Worm (Caenorhabditis elegans): ENCODE results near the gene ins-16.
"Not testable (repeated sequence)": the region's sequence is repeated elsewhere in the genome, so short reads cannot be mapped to it uniquely, and the experiment has no call there.

Gene ins-16

ce11 chrIII:2090695-2091094 lies 29.9 kb upstream of the ins-16 start:
- TF ChIP-seq hlh-30 (tag; optimal IDR thresholded peaks at IDR 0.05; ENCODE audit: insufficient read depth) (peak; percentile 70), ttx-3 (tag; optimal IDR thresholded peaks at IDR 0.05) (no peak), pqm-1 (tag; optimal IDR thresholded peaks at IDR 0.05) (no peak)

- TF ChIP-seq nfya-1 (tag; optimal IDR thresholded peaks at IDR 0.05), result peak; percentile 33
- TF ChIP-seq unc-55 (GFP tag; optimal IDR thresholded peaks at IDR 0.05), result no peak
- TF ChIP-seq T23F11.4 (GFP tag; optimal IDR thresholded peaks at IDR 0.05), result no peak
Measured at ce11 chrIII:2089453-2089852, 28.7 kb upstream of the ins-16 start.

- TF ChIP-seq nhr-11 (tag; optimal IDR thresholded peaks at IDR 0.05) (no peak), hlh-30 (tag; optimal IDR thresholded peaks at IDR 0.05; ENCODE audit: insufficient read depth) (no peak), pha-4 (tag; optimal IDR thresholded peaks at IDR 0.05) (no peak)
Measured at ce11 chrIII:2084829-2085228, 24.1 kb upstream of the ins-16 start.

ce11 chrIII:2082519-2082918 lies 21.8 kb upstream of the ins-16 start, which contains the start of gene cpt-3:
Gene cpt-3, plus strand, starts transcription at chrIII:2082819.
- not testable (repeated sequence) for TF ChIP-seq elt-4, elt-2, ceh-2 (tag; optimal IDR thresholded peaks at IDR 0.05)

- no peak for TF ChIP-seq K02D7.2 (tag; optimal IDR thresholded peaks at IDR 0.05)
- TF ChIP-seq nhr-232 (tag; optimal IDR thresholded peaks at IDR 0.05), result no peak
- TF ChIP-seq npax-4 (tag; optimal IDR thresholded peaks at IDR 0.05), result no peak
- no peak for TF ChIP-seq sox-4 (tag; optimal IDR thresholded peaks at IDR 0.05)
- TF ChIP-seq ttx-3 (tag; optimal IDR thresholded peaks at IDR 0.05), result no peak
- no peak for TF ChIP-seq ceh-18 (tag; optimal IDR thresholded peaks at IDR 0.05)
- no peak for TF ChIP-seq pax-1 (tag; optimal IDR thresholded peaks at IDR 0.05)
- TF ChIP-seq ets-4 (tag; optimal IDR thresholded peaks at IDR 0.05), result no peak
- TF ChIP-seq pha-4 (tag; optimal IDR thresholded peaks at IDR 0.05), result no peak
- no peak for TF ChIP-seq hlh-15 (tag; optimal IDR thresholded peaks at IDR 0.05)
- no peak for TF ChIP-seq tbx-7 (tag; optimal IDR thresholded peaks at IDR 0.05)
- TF ChIP-seq pqm-1 (tag; optimal IDR thresholded peaks at IDR 0.05), result no peak
- TF ChIP-seq ztf-16 (tag; optimal IDR thresholded peaks at IDR 0.05), result no peak
- TF ChIP-seq hlh-30 (tag; optimal IDR thresholded peaks at IDR 0.05; ENCODE audit: insufficient read depth), result no peak
- TF ChIP-seq unc-3 (GFP tag; conservative IDR thresholded peaks at IDR 0.05), result no peak
- no peak for TF ChIP-seq unc-3 (tag; optimal IDR thresholded peaks at IDR 0.05)
Measured at ce11 chrIII:2076546-2077134, 15.9 kb upstream of the ins-16 start, which contains the start of gene Y39A3A.4. Gene Y39A3A.4, minus strand, starts transcription at chrIII:2076596.

DNA sequence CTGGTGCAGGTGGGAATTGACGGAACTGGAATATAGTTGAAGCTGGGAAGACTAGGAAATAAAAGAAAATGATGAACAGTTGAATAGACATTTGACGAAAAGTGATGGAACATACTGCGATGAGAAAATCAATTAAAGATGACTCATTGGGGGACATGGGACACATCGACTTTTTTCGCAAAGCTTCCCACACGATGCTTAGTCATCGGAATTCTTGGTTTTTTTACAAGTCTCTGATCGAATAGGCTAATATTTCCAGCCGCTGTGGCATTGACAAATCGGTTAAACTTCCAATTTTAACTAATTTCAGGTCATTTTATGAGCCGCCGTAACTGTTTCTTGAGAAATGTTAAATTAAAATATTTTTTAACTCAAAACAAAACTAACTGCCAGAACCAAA lies 7.5 kb upstream of the ins-16 start, which contains the start of gene Y39A3A.3:
TSS of gene Y39A3A.3 (minus strand) at position 101 of the 400 bp plus-strand sequence.
- TF ChIP-seq npax-4 (tag; optimal IDR thresholded peaks at IDR 0.05) (no peak), eyg-1 (tag; optimal IDR thresholded peaks at IDR 0.05) (no peak), ceh-19 (GFP tag; optimal IDR thresholded peaks at IDR 0.05) (no peak), hlh-30 (tag; optimal IDR thresholded peaks at IDR 0.05; ENCODE audit: insufficient read depth) (no peak), ceh-9 (tag; optimal IDR thresholded peaks at IDR 0.05) (no peak)

DNA sequence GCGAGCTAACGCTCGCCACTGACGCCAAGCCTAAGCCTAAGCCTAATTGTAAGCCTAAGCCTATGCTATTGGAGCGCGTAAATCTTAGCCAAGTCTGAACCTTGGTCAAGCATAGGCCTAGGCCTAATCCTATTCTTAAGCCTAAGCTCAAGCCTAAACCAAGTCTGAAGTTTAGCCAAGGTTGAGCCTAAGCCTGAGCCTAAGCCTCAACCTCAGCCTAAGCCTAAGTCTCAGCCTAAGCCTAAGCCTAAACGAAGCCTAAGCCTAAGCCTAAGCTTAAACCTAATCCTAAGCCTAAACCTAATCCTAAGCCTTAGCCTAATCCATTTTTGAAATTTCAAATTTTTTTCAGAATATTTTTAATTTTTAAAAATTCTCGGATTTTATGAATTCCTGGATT lies 689 bp downstream of the ins-16 start:
- peak; percentile 87 for TF ChIP-seq dve-1 (tag; optimal IDR thresholded peaks at IDR 0.05)
- no peak for TF ChIP-seq lim-6 (tag; optimal IDR thresholded peaks at IDR 0.05)

DNA sequence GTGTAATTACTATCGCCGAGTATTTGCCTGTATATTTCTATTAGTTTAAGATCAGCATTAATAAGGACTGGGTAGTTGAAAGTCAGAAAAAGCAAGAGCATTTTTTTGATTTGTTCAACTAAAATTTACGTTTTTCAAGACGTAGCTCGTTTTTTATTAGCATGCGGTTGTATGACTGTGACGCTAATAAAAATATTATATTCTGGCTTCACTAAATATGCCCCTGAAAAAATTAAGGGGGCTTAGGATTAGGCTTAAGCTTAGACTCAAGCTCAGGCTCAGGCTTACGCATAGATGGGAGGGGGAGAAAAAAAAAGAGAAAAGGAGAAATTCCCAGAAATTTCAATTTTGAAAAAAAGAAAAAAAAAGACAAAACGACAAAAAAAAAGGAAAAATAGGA lies 3.2 kb downstream of the ins-16 start, which contains the start of gene Y39A3A.2:
TSS of gene Y39A3A.2 (minus strand) at position 101 of the 400 bp plus-strand sequence.
- TF ChIP-seq unc-86 (tag; optimal IDR thresholded peaks at IDR 0.05) (no peak), lin-11 (tag; optimal IDR thresholded peaks at IDR 0.05) (no peak), lim-6 (tag; optimal IDR thresholded peaks at IDR 0.05) (no peak), eyg-1 (tag; optimal IDR thresholded peaks at IDR 0.05) (no peak), zip-5 (tag; optimal IDR thresholded peaks at IDR 0.05) (no peak)

Data from whole organism, late embryonic.